Worm (Caenorhabditis elegans): ENCODE results near the gene grl-8.

- TF ChIP-seq nhr-28 (tag; optimal IDR thresholded peaks at IDR 0.05) = no peak
- TF ChIP-seq pha-4 (tag; optimal IDR thresholded peaks at IDR 0.05) = no peak
- no peak for TF ChIP-seq ceh-43 (GFP tag; optimal IDR thresholded peaks at IDR 0.05)
- TF ChIP-seq nhr-237 (tag; optimal IDR thresholded peaks at IDR 0.05) = no peak
- no peak for TF ChIP-seq flh-1 (GFP tag; optimal IDR thresholded peaks at IDR 0.05)
These were observed 34.7 kb upstream of the grl-8 start for ce11 chrV:6767576-6767975.
